Worm (Caenorhabditis elegans): ENCODE data around the gene rbbp-5.

DNA sequence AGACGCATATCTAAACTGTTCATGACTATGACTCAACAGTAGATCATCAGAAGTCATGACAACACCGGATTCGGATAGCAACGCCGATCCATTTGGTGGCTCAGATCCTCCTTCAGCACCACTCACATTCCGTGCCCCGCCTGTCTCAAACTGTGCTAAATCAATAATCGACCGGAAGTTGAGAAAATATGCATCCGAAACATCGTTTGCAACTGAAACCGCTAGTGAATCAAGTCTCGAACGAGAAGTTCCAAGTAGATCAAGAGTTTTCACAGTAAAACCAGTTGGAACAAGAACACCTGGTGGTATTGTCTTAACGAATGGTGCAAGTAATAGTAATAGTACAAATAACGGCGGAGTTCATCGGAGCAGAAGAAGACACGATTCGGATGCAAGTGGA, 49.5 kb downstream of the rbbp-5 start:
- TF ChIP-seq ceh-28 (tag; optimal IDR thresholded peaks at IDR 0.05) (no peak), F37D6.2 (tag; optimal IDR thresholded peaks at IDR 0.05) (no peak), lin-15B (tag; optimal IDR thresholded peaks at IDR 0.05) (no peak), jun-1 (tag; optimal IDR thresholded peaks at IDR 0.05) (no peak), nhr-76 (tag; optimal IDR thresholded peaks at IDR 0.05) (no peak), zfp-2 (tag; optimal IDR thresholded peaks at IDR 0.05) (no peak), sdz-12 (GFP tag; optimal IDR thresholded peaks at IDR 0.05) (no peak), nhr-11 (tag; optimal IDR thresholded peaks at IDR 0.05) (no peak), nhr-6 (tag; optimal IDR thresholded peaks at IDR 0.05) (no peak), ama-1 (optimal IDR thresholded peaks at IDR 0.05) (no peak), ZK546.5 (tag; optimal IDR thresholded peaks at IDR 0.05) (no peak)
